Worm (Caenorhabditis elegans): Measurements from ENCODE around the gene cutl-23.

Gene cutl-23

DNA sequence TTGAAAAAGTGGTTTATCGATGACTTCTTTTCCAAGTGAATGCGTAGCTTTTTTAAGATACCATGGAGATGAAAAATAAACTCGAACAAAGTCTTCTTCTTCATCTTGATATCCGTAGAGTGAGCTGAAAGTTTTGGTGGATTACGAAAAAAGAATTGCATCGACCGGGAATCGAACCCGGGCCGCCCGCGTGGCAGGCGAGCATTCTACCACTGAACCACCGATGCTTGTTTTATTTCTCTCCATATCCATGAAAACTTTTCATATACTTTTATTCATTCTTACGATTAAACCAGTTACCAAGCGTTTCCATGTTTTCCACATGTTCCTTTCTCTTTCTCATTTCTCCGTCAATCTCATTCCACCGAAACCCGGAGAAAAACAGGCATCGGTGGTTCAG is 12.1 kb downstream of the cutl-23 start:
- TF ChIP-seq Y79H2A.3 (GFP tag; conservative IDR thresholded peaks at IDR 0.05): no peak
- TF ChIP-seq lin-40 (tag; optimal IDR thresholded peaks at IDR 0.05): no peak
- TF ChIP-seq snpc-4 (GFP tag; optimal IDR thresholded peaks at IDR 0.05): no peak
- TF ChIP-seq snpc-4 (tag; optimal IDR thresholded peaks at IDR 0.05): no peak
- no peak for TF ChIP-seq T26A5.8 (tag; optimal IDR thresholded peaks at IDR 0.05)
- no peak for TF ChIP-seq ztf-22 (GFP tag; optimal IDR thresholded peaks at IDR 0.05)
- no peak for TF ChIP-seq Y56A3A.18 (GFP tag; IDR thresholded peaks at IDR 0.05)
- TF ChIP-seq attf-3 (GFP tag; conservative IDR thresholded peaks at IDR 0.05): 0 out of 2 replicates have a peak, but pooled peaks have one; percentile 60
- no peak for TF ChIP-seq F57A8.1 (GFP tag; optimal IDR thresholded peaks at IDR 0.05)
- TF ChIP-seq nfya-2 (GFP tag; IDR thresholded peaks at IDR 0.05): no peak
- no peak for TF ChIP-seq zim-3 (tag; optimal IDR thresholded peaks at IDR 0.05)
- TF ChIP-seq ZK185.1 (tag; optimal IDR thresholded peaks at IDR 0.05; ENCODE audit: poor library complexity, severe bottlenecking): no peak
- TF ChIP-seq hsf-1 (GFP tag; IDR thresholded peaks at IDR 0.05): peak; percentile 32; the same call in 1 of the 2 replicates
- TF ChIP-seq nhr-179 (tag; optimal IDR thresholded peaks at IDR 0.05): no peak
- TF ChIP-seq F39B2.1 (GFP tag; IDR thresholded peaks at IDR 0.05): no peak
- no peak for TF ChIP-seq snpc-3.4 (tag; optimal IDR thresholded peaks at IDR 0.05)
- TF ChIP-seq B0019.2 (GFP tag; conservative IDR thresholded peaks at IDR 0.05): no peak
- TF ChIP-seq ztf-3 (GFP tag; optimal IDR thresholded peaks at IDR 0.05): no peak
- TF ChIP-seq snpc-1.1 (tag; optimal IDR thresholded peaks at IDR 0.05; ENCODE audit: insufficient read depth): no peak
- TF ChIP-seq rec-8 (tag; optimal IDR thresholded peaks at IDR 0.05): no peak
- no peak for TF ChIP-seq repo-1 (tag; optimal IDR thresholded peaks at IDR 0.05)
- no peak for TF ChIP-seq F10E7.11 (tag; optimal IDR thresholded peaks at IDR 0.05)
- no peak for TF ChIP-seq chd-7 (tag; optimal IDR thresholded peaks at IDR 0.05)
- TF ChIP-seq sea-2 (GFP tag; IDR thresholded peaks at IDR 0.05): no peak
- no peak for TF ChIP-seq dox-1 (GFP tag; IDR thresholded peaks at IDR 0.05)
- no peak for TF ChIP-seq Y53G8AR.9 (GFP tag; conservative IDR thresholded peaks at IDR 0.05)
- no peak for TF ChIP-seq mel-28 (tag; optimal IDR thresholded peaks at IDR 0.05; ENCODE audit: borderline replicate concordance)
- TF ChIP-seq snpc-1.3 (tag; optimal IDR thresholded peaks at IDR 0.05; ENCODE audit: insufficient read depth): no peak
- no peak for TF ChIP-seq ccch-3 (GFP tag; optimal IDR thresholded peaks at IDR 0.05)
- TF ChIP-seq B0336.3 (GFP tag; IDR thresholded peaks at IDR 0.05): no peak
- TF ChIP-seq B0261.1 (tag; optimal IDR thresholded peaks at IDR 0.05): peak; percentile 62
- no peak for TF ChIP-seq Y53F4B.3 (GFP tag; IDR thresholded peaks at IDR 0.05)
- no peak for TF ChIP-seq rcor-1 (GFP tag; IDR thresholded peaks at IDR 0.05)
- TF ChIP-seq ceh-100 (GFP tag; IDR thresholded peaks at IDR 0.05): no peak
- peak; percentile 26; the same call in 1 of the 2 replicates for TF ChIP-seq ceh-91 (GFP tag; IDR thresholded peaks at IDR 0.05)
- TF ChIP-seq D2030.7 (GFP tag; IDR thresholded peaks at IDR 0.05): peak; percentile 38; the same call in 1 of the 2 replicates
- no peak for TF ChIP-seq hlh-26 (GFP tag; conservative IDR thresholded peaks at IDR 0.05)
- TF ChIP-seq F22D6.2 (tag; optimal IDR thresholded peaks at IDR 0.05): no peak
- TF ChIP-seq B0035.1 (tag; optimal IDR thresholded peaks at IDR 0.05): no peak
- peak; percentile 28; the same call in 1 of the 2 replicates for TF ChIP-seq hmg-1.2 (GFP tag; IDR thresholded peaks at IDR 0.05)
- TF ChIP-seq rpc-1 (optimal IDR thresholded peaks at IDR 0.05): peak; percentile 60
- peak; percentile 81 for TF ChIP-seq rpc-1 (tag; optimal IDR thresholded peaks at IDR 0.05)
- no peak for TF ChIP-seq ztf-6 (GFP tag; IDR thresholded peaks at IDR 0.05)
- TF ChIP-seq madf-6 (GFP tag; IDR thresholded peaks at IDR 0.05): peak; percentile 46; the same call in 1 of the 2 replicates
- TF ChIP-seq ztf-28 (GFP tag; IDR thresholded peaks at IDR 0.05): no peak
- no peak for TF ChIP-seq mxl-1 (tag; optimal IDR thresholded peaks at IDR 0.05)
- TF ChIP-seq egl-44 (GFP tag; IDR thresholded peaks at IDR 0.05): no peak
- TF ChIP-seq xnd-1 (tag; optimal IDR thresholded peaks at IDR 0.05): no peak
- no peak for TF ChIP-seq nfyb-1 (GFP tag; IDR thresholded peaks at IDR 0.05)
